Fruit fly (Drosophila melanogaster) whole organism, pupa: ENCODE results near the gene CG6126.

Experiments used
- CG10348 ChIP-seq: fragments of 200-800 bp; sonication (Bioruptor generic); IDR thresholded peaks from 2 replicates; pipeline ENCODE4 v1.3.6; 2022; ENCODE audit warnings: missing biosample characterization, missing genetic modification characterization
- CG17806 ChIP-seq: fragments of 200-800 bp; sonication (Bioruptor generic); optimal IDR thresholded peaks from 2 replicates; lab custom pipeline; 2018; ENCODE audit warnings: missing biosample characterization, mild to moderate bottlenecking, missing genetic modification characterization, moderate library complexity
- CG34367 ChIP-seq: fragments of 200-800 bp; sonication (Bioruptor generic); optimal IDR thresholded peaks from 2 replicates; lab custom pipeline; 2018; ENCODE audit warnings: missing biosample characterization, mild to moderate bottlenecking, missing genetic modification characterization
- CG8159 ChIP-seq: fragments of 200-800 bp; sonication (Bioruptor generic); optimal IDR thresholded peaks from 3 replicates; lab custom pipeline; 2018; ENCODE audit warnings: missing biosample characterization, mild to moderate bottlenecking, missing genetic modification characterization, moderate library complexity
- CG9948 ChIP-seq: fragments of 200-800 bp; sonication (Bioruptor generic); optimal IDR thresholded peaks from 2 replicates; lab custom pipeline; 2018; ENCODE audit warnings: missing biosample characterization, mild to moderate bottlenecking, missing genetic modification characterization, moderate library complexity
- EcR ChIP-seq: fragments of 200-800 bp; sonication (Bioruptor generic); optimal IDR thresholded peaks from 3 replicates; lab custom pipeline; 2019; ENCODE audit warnings: missing biosample characterization, missing genetic modification characterization, mild to moderate bottlenecking, moderate library complexity, missing genetic modification reagents
- Pif1B ChIP-seq: fragments of 200-800 bp; sonication (Bioruptor generic); optimal IDR thresholded peaks from 3 replicates; lab custom pipeline; 2016; ENCODE audit warnings: missing biosample characterization, missing genetic modification characterization

dm6 chr3R:16247027-16247426 lies 44.1 kb upstream of the CG6126 start:
- TF ChIP-seq CG9948 (no peak), CG34367 (tag; lab: Kevin White, UChicago) (no peak), EcR (GFP tag; lab: Kevin White, UChicago) (peak; percentile 31), CG8159 (tag; lab: Kevin White, UChicago) (no peak), CG17806 (tag; lab: Kevin White, UChicago) (no peak), Pif1B (GFP tag; lab: Kevin White, UChicago) (no peak), CG10348 (GFP tag; lab: Robert Waterston, UW) (no peak)
